Fruit fly (Drosophila melanogaster) whole organism, wandering third instar larva: ENCODE measurements around the gene Rab3GAP1.

Experiments used
- Abd-B ChIP-seq: fragments of >200 bp; optimal IDR thresholded peaks from 2 replicates; lab custom pipeline; 2017; ENCODE audit warnings: missing biosample characterization, missing genetic modification characterization
- CrebA ChIP-seq: fragments of 200-800 bp; sonication (Bioruptor generic); optimal IDR thresholded peaks from 2 replicates; lab custom pipeline; 2016; ENCODE audit warnings: missing biosample characterization, mild to moderate bottlenecking, missing genetic modification characterization, borderline replicate concordance
- Hr78 ChIP-seq: fragments of >200 bp; optimal IDR thresholded peaks from 2 replicates; lab custom pipeline; 2017; ENCODE audit warnings: missing biosample characterization, missing genetic modification characterization
- Myc ChIP-seq: fragments of >200 bp; optimal IDR thresholded peaks from 2 replicates; lab custom pipeline; 2017
- br ChIP-seq: fragments of 200-800 bp; sonication (Bioruptor generic); optimal IDR thresholded peaks from 2 replicates; lab custom pipeline; 2016; ENCODE audit warnings: missing biosample characterization, missing genetic modification characterization
- dmrt93B ChIP-seq: fragments of 200-800 bp; sonication (Bioruptor generic); optimal IDR thresholded peaks from 2 replicates; lab custom pipeline; 2018; ENCODE audit warnings: missing biosample characterization, mild to moderate bottlenecking, missing genetic modification characterization
- h ChIP-seq: fragments of 200-800 bp; sonication (Bioruptor generic); optimal IDR thresholded peaks from 3 replicates; lab custom pipeline; 2016; ENCODE audit warnings: missing biosample characterization, mild to moderate bottlenecking, missing genetic modification characterization
- usp ChIP-seq: fragments of >200 bp; optimal IDR thresholded peaks from 2 replicates; lab custom pipeline; 2017; ENCODE audit warnings: missing biosample characterization, missing genetic modification characterization

dm6 chr2L:1638650-1639549, 27.9 kb upstream of the Rab3GAP1 start:
- TF ChIP-seq CrebA (GFP tag; lab: Kevin White, UChicago) (no peak), Abd-B (GFP tag; lab: Kevin White, UChicago) (no peak), Myc (lab: Kevin White, UChicago) (no peak), br (GFP tag; lab: Kevin White, UChicago) (no peak), Hr78 (GFP tag; lab: Kevin White, UChicago) (no peak), h (GFP tag; lab: Kevin White, UChicago) (no peak), usp (GFP tag; lab: Kevin White, UChicago) (no peak), dmrt93B (GFP tag; lab: Kevin White, UChicago) (no peak)
